Worm (Caenorhabditis elegans): ENCODE measurements around the gene msp-79.

msp-79 gene

ce11 chrIV:9766250-9766649 lies 704 bp downstream of the msp-79 start, which contains the start of gene ssp-36 (continued):
- TF ChIP-seq zfh-2 (GFP tag; conservative IDR thresholded peaks at IDR 0.05) (no peak), rcor-1 (GFP tag; IDR thresholded peaks at IDR 0.05) (no peak), lin-54 (GFP tag; optimal IDR thresholded peaks at IDR 0.05) (no peak)

- TF ChIP-seq nhr-80 (tag; optimal IDR thresholded peaks at IDR 0.05): peak; percentile 12
- TF ChIP-seq B0261.1 (tag; optimal IDR thresholded peaks at IDR 0.05): no peak
- no peak for TF ChIP-seq ceh-58 (GFP tag; IDR thresholded peaks at IDR 0.05)
Observed at ce11 chrIV:9762667-9763173, 4.2 kb downstream of the msp-79 start.

- TF ChIP-seq rcor-1 (GFP tag; IDR thresholded peaks at IDR 0.05): no peak
- no peak for TF ChIP-seq B0261.1 (tag; optimal IDR thresholded peaks at IDR 0.05)
- no peak for TF ChIP-seq lir-1 (GFP tag; conservative IDR thresholded peaks at IDR 0.05)
- no peak for TF ChIP-seq unc-62 (GFP tag; optimal IDR thresholded peaks at IDR 0.05)
- no peak for TF ChIP-seq F10E7.11 (tag; optimal IDR thresholded peaks at IDR 0.05)
- TF ChIP-seq K11D2.4 (GFP tag; IDR thresholded peaks at IDR 0.05): no peak
- TF ChIP-seq ztf-6 (GFP tag; IDR thresholded peaks at IDR 0.05): no peak
- no peak for TF ChIP-seq athp-1 (tag; optimal IDR thresholded peaks at IDR 0.05)
- TF ChIP-seq Y53F4B.3 (GFP tag; IDR thresholded peaks at IDR 0.05): no peak
- no peak for TF ChIP-seq ceh-100 (GFP tag; IDR thresholded peaks at IDR 0.05)
- TF ChIP-seq B0019.2 (GFP tag; conservative IDR thresholded peaks at IDR 0.05): no peak
- no peak for TF ChIP-seq snpc-1.1 (tag; optimal IDR thresholded peaks at IDR 0.05; ENCODE audit: insufficient read depth)
Observed at ce11 chrIV:9761751-9762150, 5.2 kb downstream of the msp-79 start.

ce11 chrIV:9757425-9757740 lies 9.6 kb downstream of the msp-79 start, which contains the start of gene nhr-97:
TSS of gene nhr-97 (plus strand) at chrIV:9757641.
- TF ChIP-seq ceh-100 (GFP tag; IDR thresholded peaks at IDR 0.05) (no peak), B0019.2 (GFP tag; conservative IDR thresholded peaks at IDR 0.05) (no peak), dox-1 (GFP tag; IDR thresholded peaks at IDR 0.05) (no peak), pha-4 (tag; optimal IDR thresholded peaks at IDR 0.05) (no peak), ceh-27 (GFP tag; optimal IDR thresholded peaks at IDR 0.05) (no peak), hrde-1 (tag; optimal IDR thresholded peaks at IDR 0.05; ENCODE audit: borderline replicate concordance) (no peak), ztf-28 (GFP tag; IDR thresholded peaks at IDR 0.05) (no peak), mel-28 (tag; optimal IDR thresholded peaks at IDR 0.05; ENCODE audit: borderline replicate concordance) (no peak), hlh-12 (tag; optimal IDR thresholded peaks at IDR 0.05) (no peak), snpc-1.1 (tag; optimal IDR thresholded peaks at IDR 0.05; ENCODE audit: insufficient read depth) (no peak)

- TF ChIP-seq nhr-80 (tag; optimal IDR thresholded peaks at IDR 0.05) (peak; percentile 81), snpc-4 (GFP tag; optimal IDR thresholded peaks at IDR 0.05) (no peak), snpc-4 (tag; optimal IDR thresholded peaks at IDR 0.05) (peak in 1 of 4 experiments; percentile 13), hmg-1.2 (GFP tag; IDR thresholded peaks at IDR 0.05) (peak; percentile 67; the same call in 1 of the 2 replicates), ccch-3 (GFP tag; optimal IDR thresholded peaks at IDR 0.05) (no peak), gei-17 (GFP tag; optimal IDR thresholded peaks at IDR 0.05) (no peak), dox-1 (GFP tag; IDR thresholded peaks at IDR 0.05) (no peak)
Observed at ce11 chrIV:9756647-9757424, 10.1 kb downstream of the msp-79 start.

- TF ChIP-seq lin-35 (GFP tag; optimal IDR thresholded peaks at IDR 0.05) (no peak), aptf-2 (GFP tag; conservative IDR thresholded peaks at IDR 0.05) (no peak), ets-4 (GFP tag; optimal IDR thresholded peaks at IDR 0.05) (no peak), F22D6.2 (tag; optimal IDR thresholded peaks at IDR 0.05) (no peak), sptf-2 (GFP tag; optimal IDR thresholded peaks at IDR 0.05) (no peak), mes-4 (tag; optimal IDR thresholded peaks at IDR 0.05) (no peak), ztf-18 (tag; optimal IDR thresholded peaks at IDR 0.05) (no peak), nhr-179 (tag; optimal IDR thresholded peaks at IDR 0.05) (no peak), nhr-120 (GFP tag; IDR thresholded peaks at IDR 0.05) (no peak), ztf-3 (GFP tag; optimal IDR thresholded peaks at IDR 0.05) (no peak), tbx-9 (tag; optimal IDR thresholded peaks at IDR 0.05; ENCODE audit: borderline replicate concordance) (no peak), madf-10 (tag; optimal IDR thresholded peaks at IDR 0.05) (no peak)
Observed at ce11 chrIV:9755713-9756112, 11.2 kb downstream of the msp-79 start.

Data from whole organism, young adult.